Worm (Caenorhabditis elegans) whole organism, mixed stage, embryonic: ENCODE data around the gene Y43F8A.1.

ENCODE experiments used
- elt-3 ChIP-seq: fragments of 150-350 bp; optimal IDR thresholded peaks from 2 replicates; lab custom pipeline; 2014; ENCODE audit warnings: missing biosample characterization, missing genetic modification characterization
- lin-32 ChIP-seq: fragments of 200-800 bp; sonication (Bioruptor generic); optimal IDR thresholded peaks from 2 replicates; lab custom pipeline; 2018; ENCODE audit warnings: mild to moderate bottlenecking, missing genetic modification characterization, missing compliant biosample characterization
- nhr-237 ChIP-seq: fragments of 150-350 bp; optimal IDR thresholded peaks from 2 replicates; lab custom pipeline; 2014; ENCODE audit warnings: missing biosample characterization, missing genetic modification characterization

DNA sequence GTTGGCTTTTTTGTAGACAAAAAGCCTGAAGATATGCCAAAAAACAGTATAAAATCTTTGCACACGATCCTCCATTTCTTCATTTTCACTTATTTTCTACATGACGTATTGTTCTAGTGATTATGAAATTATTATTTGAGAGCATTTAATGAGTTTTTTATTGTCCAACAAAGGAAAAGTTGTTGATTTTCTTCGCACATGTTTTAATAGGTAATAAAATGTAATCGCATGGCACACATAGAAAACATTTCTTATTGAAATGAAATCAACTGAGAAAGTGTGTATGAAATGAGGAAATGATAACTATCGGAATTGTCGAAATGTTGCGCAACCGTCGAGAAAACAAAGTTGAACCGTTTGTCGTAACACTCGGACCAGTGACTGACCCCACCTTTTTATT, 31.1 kb downstream of the Y43F8A.1 start:
- TF ChIP-seq lin-32 (GFP tag; lab: Kevin White, UChicago) (no peak), nhr-237 (no peak), elt-3 (no peak)
